Worm (Caenorhabditis elegans) whole organism, L3 larva: ENCODE data around the gene M04B2.4.

Experiments
- elt-1 ChIP-seq: fragments of 150-350 bp; optimal IDR thresholded peaks from 2 replicates; lab custom pipeline; 2014; ENCODE audit warnings: missing biosample characterization, missing genetic modification characterization
- elt-3 ChIP-seq, 3 experiments: fragments of 150-350 bp in 1 of 3; sonication (generic microtip) in 2 of 3; optimal IDR thresholded peaks; 2 replicates in 2 of 3; 4 replicates in 1 of 3; lab custom pipeline; 2014 to 2017; ENCODE audit warnings: missing biosample characterization in 3 of 3, missing genetic modification characterization in 3 of 3
- fkh-10 ChIP-seq: sonication (generic microtip); optimal IDR thresholded peaks from 2 replicates; lab custom pipeline; 2017; ENCODE audit warnings: missing biosample characterization, missing genetic modification reagents, missing genetic modification characterization
- fos-1 ChIP-seq: fragments of 150-350 bp; optimal IDR thresholded peaks from 2 replicates; lab custom pipeline; 2014; ENCODE audit warnings: missing biosample characterization, missing genetic modification characterization
- nhr-11 ChIP-seq: fragments of 150-350 bp; optimal IDR thresholded peaks from 2 replicates; lab custom pipeline; 2014; ENCODE audit warnings: missing biosample characterization, missing genetic modification characterization
- nhr-12 ChIP-seq: fragments of 150-350 bp; optimal IDR thresholded peaks from 2 replicates; lab custom pipeline; 2014; ENCODE audit warnings: missing biosample characterization, missing genetic modification characterization
- nhr-237 ChIP-seq: fragments of 150-350 bp; optimal IDR thresholded peaks from 2 replicates; lab custom pipeline; 2014; ENCODE audit warnings: missing biosample characterization, missing genetic modification characterization
- nhr-76 ChIP-seq: fragments of 150-350 bp; sonication (generic microtip); optimal IDR thresholded peaks from 5 replicates; lab custom pipeline; 2014; ENCODE audit warnings: missing biosample characterization, missing genetic modification characterization
- sea-2 ChIP-seq: fragments of 150-350 bp; sonication (generic microtip); optimal IDR thresholded peaks from 4 replicates; lab custom pipeline; 2014; ENCODE audit warnings: missing biosample characterization, missing genetic modification reagents, missing genetic modification characterization
- skn-1 ChIP-seq: fragments of 150-350 bp; optimal IDR thresholded peaks from 2 replicates; lab custom pipeline; 2014; ENCODE audit warnings: missing biosample characterization, missing genetic modification characterization
- unc-39 ChIP-seq: sonication (generic microtip); optimal IDR thresholded peaks from 4 replicates; lab custom pipeline; 2017; ENCODE audit warnings: missing biosample characterization, missing genetic modification characterization
- unc-62 ChIP-seq: fragments of 150-350 bp; sonication (generic microtip); optimal IDR thresholded peaks from 4 replicates; lab custom pipeline; 2014; ENCODE audit warnings: missing biosample characterization, missing genetic modification reagents, missing genetic modification characterization
- ztf-11 ChIP-seq: fragments of 150-350 bp; optimal IDR thresholded peaks from 2 replicates; lab custom pipeline; 2014; ENCODE audit warnings: missing biosample characterization, missing genetic modification characterization
- ztf-4 ChIP-seq: fragments of 150-350 bp; optimal IDR thresholded peaks from 2 replicates; lab custom pipeline; 2014; ENCODE audit warnings: missing biosample characterization, missing genetic modification characterization

- TF ChIP-seq elt-1 (no peak), unc-62 (GFP tag; lab: Kevin White, UChicago) (no peak), fos-1 (tag; lab: Kevin White, UChicago) (no peak), nhr-237 (no peak), skn-1 (tag; lab: Kevin White, UChicago) (no peak), fkh-10 (no peak), elt-3 (tag; optimal IDR thresholded peaks at IDR 0.05; lab: Kevin White, UChicago) (no peak), ztf-11 (tag; lab: Kevin White, UChicago) (no peak), unc-39 (tag; lab: Kevin White, UChicago) (no peak), ztf-4 (tag; lab: Kevin White, UChicago) (no peak), nhr-12 (no peak), nhr-11 (tag; lab: Kevin White, UChicago) (no peak), nhr-76 (tag; lab: Kevin White, UChicago) (no peak), sea-2 (no peak)
Measured at ce11 chrIV:11563090-11563489, 42.3 kb upstream of the M04B2.4 start.
